Worm (Caenorhabditis elegans) whole organism, L2 larva: ENCODE results near the gene dpy-28.

Source experiments
- blmp-1 ChIP-seq: sonication (generic microtip); optimal IDR thresholded peaks from 2 replicates; lab custom pipeline; 2017; ENCODE audit warnings: missing genetic modification characterization, mild to moderate bottlenecking, missing compliant biosample characterization, antibody characterized with exemption, moderate library complexity; ENCODE audit not compliant: insufficient read depth
- lin-13 ChIP-seq: fragments of 150-350 bp; optimal IDR thresholded peaks from 2 replicates; lab custom pipeline; 2014; ENCODE audit warnings: missing biosample characterization, missing genetic modification reagents, missing genetic modification characterization
- nhr-23 ChIP-seq: fragments of 150-350 bp; optimal IDR thresholded peaks from 2 replicates; lab custom pipeline; 2014; ENCODE audit warnings: missing biosample characterization, missing genetic modification reagents, missing genetic modification characterization
- snpc-4 ChIP-seq: fragments of 150-350 bp; optimal IDR thresholded peaks from 2 replicates; lab custom pipeline; 2014; ENCODE audit warnings: missing biosample characterization, missing genetic modification characterization

DNA sequence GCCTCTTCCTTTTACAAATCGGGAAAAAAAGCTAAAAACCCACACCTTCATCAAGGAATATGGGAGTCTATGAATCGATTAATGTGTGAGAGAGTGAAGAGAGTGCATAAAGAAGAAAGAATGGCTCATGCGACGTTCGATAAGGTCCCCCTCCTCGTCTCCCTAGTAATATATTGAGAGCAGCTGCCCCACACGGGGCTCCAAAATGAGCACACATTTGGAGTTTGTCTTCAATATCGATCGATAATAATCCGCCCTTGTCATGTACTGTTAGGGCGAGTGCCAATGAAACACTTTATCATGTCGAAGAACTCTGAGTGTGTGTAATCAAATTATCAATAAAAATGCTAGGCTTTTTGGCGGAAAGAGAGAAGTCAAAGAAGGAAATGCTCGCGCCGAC lies 56.3 kb downstream of the dpy-28 start:
- TF ChIP-seq nhr-23 (tag; lab: Kevin White, UChicago) (no peak), snpc-4 (tag; lab: Kevin White, UChicago) (no peak), lin-13 (no peak), blmp-1 (tag; lab: Kevin White, UChicago) (no peak)
